Worm (Caenorhabditis elegans) whole organism, late embryonic: ENCODE data around the gene mrpl-10.

Experiments
- K02D7.2 ChIP-seq: sonication (generic microtip); optimal IDR thresholded peaks from 2 replicates; lab custom pipeline; 2017; ENCODE audit warnings: mild to moderate bottlenecking, missing genetic modification characterization, missing compliant biosample characterization
- Y22D7AL.16 ChIP-seq: sonication (generic microtip); optimal IDR thresholded peaks from 2 replicates; lab custom pipeline; 2016; ENCODE audit warnings: missing genetic modification characterization, missing compliant biosample characterization
- ahr-1 ChIP-seq: sonication (generic microtip); optimal IDR thresholded peaks from 2 replicates; lab custom pipeline; 2016; ENCODE audit warnings: missing genetic modification characterization, missing compliant biosample characterization
- ceh-18 ChIP-seq: sonication (generic microtip); optimal IDR thresholded peaks from 2 replicates; lab custom pipeline; 2016; ENCODE audit warnings: missing genetic modification characterization, missing compliant biosample characterization
- ceh-2 ChIP-seq: sonication (generic microtip); optimal IDR thresholded peaks from 2 replicates; lab custom pipeline; 2016; ENCODE audit warnings: missing genotype, missing genetic modification characterization, missing compliant biosample characterization
- ceh-30 ChIP-seq: fragments of 150-350 bp; optimal IDR thresholded peaks from 2 replicates; lab custom pipeline; 2014; ENCODE audit warnings: missing biosample characterization, missing genetic modification characterization
- ceh-34 ChIP-seq: sonication (generic microtip); optimal IDR thresholded peaks from 2 replicates; lab custom pipeline; 2016; ENCODE audit warnings: mild to moderate bottlenecking, missing genetic modification characterization, missing compliant biosample characterization
- ceh-6 ChIP-seq: fragments of 200-800 bp; sonication (Bioruptor generic); optimal IDR thresholded peaks from 2 replicates; lab custom pipeline; 2018; ENCODE audit warnings: mild to moderate bottlenecking, missing genetic modification characterization, missing compliant biosample characterization
- che-1 ChIP-seq: sonication (generic microtip); optimal IDR thresholded peaks from 2 replicates; lab custom pipeline; 2016; ENCODE audit warnings: mild to moderate bottlenecking, missing genetic modification characterization, missing compliant biosample characterization
- dve-1 ChIP-seq: sonication (generic microtip); optimal IDR thresholded peaks from 2 replicates; lab custom pipeline; 2017; ENCODE audit warnings: antibody characterized with exemption, mild to moderate bottlenecking, missing genetic modification characterization, missing compliant biosample characterization
- elt-2 ChIP-seq: sonication (generic microtip); optimal IDR thresholded peaks from 2 replicates; lab custom pipeline; 2016; ENCODE audit warnings: missing genetic modification reagents, missing genetic modification characterization, missing compliant biosample characterization
- elt-4 ChIP-seq: sonication (generic microtip); optimal IDR thresholded peaks from 2 replicates; lab custom pipeline; 2016; ENCODE audit warnings: missing genetic modification characterization, missing compliant biosample characterization
- ets-4 ChIP-seq: sonication (generic microtip); optimal IDR thresholded peaks from 2 replicates; lab custom pipeline; 2016; ENCODE audit warnings: missing genetic modification characterization, missing compliant biosample characterization
- eyg-1 ChIP-seq: sonication (generic microtip); optimal IDR thresholded peaks from 2 replicates; lab custom pipeline; 2016; ENCODE audit warnings: missing genotype, missing genetic modification characterization, missing compliant biosample characterization
- gmeb-2 ChIP-seq: sonication (generic microtip); optimal IDR thresholded peaks from 2 replicates; lab custom pipeline; 2016; ENCODE audit warnings: missing genetic modification characterization, inconsistent platforms, missing compliant biosample characterization
- hlh-13 ChIP-seq: fragments of 200-800 bp; sonication (Bioruptor generic); optimal IDR thresholded peaks from 2 replicates; lab custom pipeline; 2018; ENCODE audit warnings: mild to moderate bottlenecking, missing genetic modification characterization, missing compliant biosample characterization
- hlh-15 ChIP-seq: sonication (generic microtip); optimal IDR thresholded peaks from 2 replicates; lab custom pipeline; 2016; ENCODE audit warnings: missing genetic modification characterization, missing compliant biosample characterization
- hlh-6 ChIP-seq: sonication (generic microtip); optimal IDR thresholded peaks from 2 replicates; lab custom pipeline; 2016; ENCODE audit warnings: missing genotype, missing genetic modification characterization, missing compliant biosample characterization
- hlh-8 ChIP-seq: sonication (generic microtip); optimal IDR thresholded peaks from 2 replicates; lab custom pipeline; 2016; ENCODE audit warnings: missing genotype, missing genetic modification characterization, missing compliant biosample characterization
- lim-6 ChIP-seq: sonication (generic microtip); optimal IDR thresholded peaks from 2 replicates; lab custom pipeline; 2016; ENCODE audit warnings: missing genetic modification characterization, missing compliant biosample characterization
- lin-11 ChIP-seq: fragments of 200-800 bp; sonication (Bioruptor generic); optimal IDR thresholded peaks from 2 replicates; lab custom pipeline; 2018; ENCODE audit warnings: mild to moderate bottlenecking, missing genetic modification characterization, missing compliant biosample characterization
- mec-3 ChIP-seq: sonication (generic microtip); optimal IDR thresholded peaks from 2 replicates; lab custom pipeline; 2016; ENCODE audit warnings: borderline replicate concordance, missing genetic modification characterization, missing compliant biosample characterization
- nfya-1 ChIP-seq: sonication (generic microtip); optimal IDR thresholded peaks from 2 replicates; lab custom pipeline; 2017; ENCODE audit warnings: missing genetic modification characterization, mild to moderate bottlenecking, missing compliant biosample characterization, antibody characterized with exemption, moderate library complexity
- nhr-11 ChIP-seq: fragments of 150-350 bp; optimal IDR thresholded peaks from 2 replicates; lab custom pipeline; 2014; ENCODE audit warnings: missing biosample characterization, missing genetic modification characterization
- npax-4 ChIP-seq: sonication (generic microtip); optimal IDR thresholded peaks from 2 replicates; lab custom pipeline; 2016; ENCODE audit warnings: missing genetic modification characterization, missing compliant biosample characterization
- pat-9 ChIP-seq: fragments of 200-800 bp; sonication (Bioruptor generic); optimal IDR thresholded peaks from 2 replicates; lab custom pipeline; 2018; ENCODE audit warnings: mild to moderate bottlenecking, missing genetic modification characterization, moderate library complexity, missing compliant biosample characterization
- pax-1 ChIP-seq: fragments of 150-350 bp; optimal IDR thresholded peaks from 2 replicates; lab custom pipeline; 2014; ENCODE audit warnings: missing biosample characterization, missing genetic modification characterization
- pqm-1 ChIP-seq: sonication (generic microtip); optimal IDR thresholded peaks from 2 replicates; lab custom pipeline; 2016; ENCODE audit warnings: missing genetic modification characterization, missing compliant biosample characterization
- pros-1 ChIP-seq: fragments of 150-350 bp; optimal IDR thresholded peaks from 2 replicates; lab custom pipeline; 2014; ENCODE audit warnings: missing biosample characterization, missing genetic modification reagents, missing genetic modification characterization
- sdc-2 ChIP-seq: sonication (generic microtip); optimal IDR thresholded peaks from 2 replicates; lab custom pipeline; 2016; ENCODE audit warnings: missing genotype, missing genetic modification characterization, missing compliant biosample characterization
- sox-2 ChIP-seq: fragments of 200-800 bp; sonication (Bioruptor generic); IDR thresholded peaks from 2 replicates; pipeline ENCODE4 v1.3.6; 2022; ENCODE audit warnings: missing genetic modification reagents, missing genetic modification characterization, missing compliant biosample characterization
- syd-9 ChIP-seq: sonication (generic microtip); optimal IDR thresholded peaks from 2 replicates; lab custom pipeline; 2016; ENCODE audit warnings: mild to moderate bottlenecking, missing genetic modification characterization, moderate library complexity, missing compliant biosample characterization
- tbx-2 ChIP-seq: sonication (generic microtip); optimal IDR thresholded peaks from 2 replicates; lab custom pipeline; 2016; ENCODE audit warnings: missing genetic modification characterization, missing compliant biosample characterization
- unc-86 ChIP-seq: sonication (generic microtip); optimal IDR thresholded peaks from 2 replicates; lab custom pipeline; 2016; ENCODE audit warnings: missing genetic modification characterization, missing compliant biosample characterization
- zip-5 ChIP-seq: sonication (generic microtip); optimal IDR thresholded peaks from 2 replicates; lab custom pipeline; 2016; ENCODE audit warnings: missing genetic modification characterization, missing compliant biosample characterization
- ztf-16 ChIP-seq: sonication (generic microtip); optimal IDR thresholded peaks from 2 replicates; lab custom pipeline; 2017; ENCODE audit warnings: missing genetic modification characterization, missing compliant biosample characterization

Gene mrpl-10

DNA sequence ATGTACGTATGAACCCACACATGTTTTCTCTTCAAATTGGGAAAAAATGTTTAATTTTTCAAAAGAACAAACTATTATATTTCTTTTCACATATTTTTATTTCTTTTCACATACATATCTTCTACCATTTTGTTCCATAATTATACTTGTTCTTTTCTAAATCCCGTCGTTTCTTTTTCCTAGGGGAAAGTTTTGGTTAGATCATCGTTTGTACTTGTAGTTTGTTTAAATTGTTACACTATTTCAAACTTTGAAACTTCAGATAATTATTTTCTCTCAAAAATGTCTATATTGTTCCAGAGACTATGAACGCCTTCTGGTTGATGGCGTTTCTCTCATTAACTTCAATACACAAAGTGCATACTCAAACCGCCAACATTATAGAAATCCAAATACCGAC, 22.3 kb downstream of the mrpl-10 start, which contains the start of gene F35C11.7:
Gene F35C11.7 (plus strand): TSS at position 301 of the 400 bp plus-strand sequence.
- TF ChIP-seq sox-2 (GFP tag; lab: Robert Waterston, UW) (no peak), tbx-2 (no peak), ceh-30 (no peak), sdc-2 (tag; lab: Kevin White, UChicago) (no peak), pqm-1 (tag; lab: Kevin White, UChicago) (no peak), pat-9 (no peak), Y22D7AL.16 (tag; lab: Kevin White, UChicago) (no peak), dve-1 (tag; lab: Kevin White, UChicago) (no peak), che-1 (tag; lab: Kevin White, UChicago) (no peak), ceh-34 (tag; lab: Kevin White, UChicago) (no peak), nhr-11 (no peak), syd-9 (tag; lab: Kevin White, UChicago) (no peak)

DNA sequence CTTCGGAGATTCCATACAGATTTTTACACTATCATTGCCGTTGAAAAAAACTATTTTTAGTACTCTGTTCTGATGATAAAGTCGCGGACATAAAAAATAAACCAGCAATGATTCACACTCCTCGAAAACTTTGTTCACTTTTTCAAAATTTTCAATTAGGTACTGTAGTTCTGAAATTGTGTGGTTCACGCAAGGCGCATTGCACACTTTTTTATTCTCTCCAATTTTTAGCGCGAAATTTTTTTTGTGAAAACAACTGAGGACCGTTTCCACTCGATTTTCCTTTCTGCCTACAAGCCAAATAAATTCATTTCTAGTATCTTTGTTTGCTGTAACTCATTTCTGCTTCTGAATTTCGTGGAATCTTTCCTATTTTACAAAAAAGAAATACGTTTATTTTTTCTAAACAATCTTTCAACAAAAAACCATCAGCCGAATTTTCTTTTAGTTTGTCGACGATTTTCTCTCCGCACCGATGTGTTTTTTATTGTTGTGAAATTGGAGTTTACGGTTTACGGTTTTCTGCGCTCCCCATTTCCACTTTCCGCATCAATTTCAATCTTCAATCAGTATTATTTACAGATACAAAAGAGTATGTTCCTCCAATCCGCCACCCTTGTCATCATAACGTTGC, 25.0 kb downstream of the mrpl-10 start, which contains the start of gene F35C11.5:
Gene F35C11.5 (plus strand): TSS at position 584 of the 634 bp plus-strand sequence.
- no peak for TF ChIP-seq dve-1 (tag; lab: Kevin White, UChicago)
- no peak for TF ChIP-seq K02D7.2 (tag; lab: Kevin White, UChicago)
- TF ChIP-seq ceh-18 (tag; lab: Kevin White, UChicago), result no peak
- no peak for TF ChIP-seq syd-9 (tag; lab: Kevin White, UChicago)
- TF ChIP-seq elt-4 (tag; lab: Kevin White, UChicago), result no peak
- no peak for TF ChIP-seq hlh-6
- no peak for TF ChIP-seq zip-5
- no peak for TF ChIP-seq pax-1 (tag; lab: Kevin White, UChicago)
- TF ChIP-seq pros-1 (tag; lab: Kevin White, UChicago), result no peak
- no peak for TF ChIP-seq lin-11 (tag; lab: Kevin White, UChicago)
- no peak for TF ChIP-seq lim-6 (tag; lab: Kevin White, UChicago)
- no peak for TF ChIP-seq nfya-1
- TF ChIP-seq ahr-1 (tag; lab: Kevin White, UChicago), result no peak
- TF ChIP-seq sox-2 (GFP tag; lab: Robert Waterston, UW), result no peak
- TF ChIP-seq hlh-13 (GFP tag; lab: Kevin White, UChicago), result no peak
- no peak for TF ChIP-seq eyg-1 (tag; lab: Kevin White, UChicago)

DNA sequence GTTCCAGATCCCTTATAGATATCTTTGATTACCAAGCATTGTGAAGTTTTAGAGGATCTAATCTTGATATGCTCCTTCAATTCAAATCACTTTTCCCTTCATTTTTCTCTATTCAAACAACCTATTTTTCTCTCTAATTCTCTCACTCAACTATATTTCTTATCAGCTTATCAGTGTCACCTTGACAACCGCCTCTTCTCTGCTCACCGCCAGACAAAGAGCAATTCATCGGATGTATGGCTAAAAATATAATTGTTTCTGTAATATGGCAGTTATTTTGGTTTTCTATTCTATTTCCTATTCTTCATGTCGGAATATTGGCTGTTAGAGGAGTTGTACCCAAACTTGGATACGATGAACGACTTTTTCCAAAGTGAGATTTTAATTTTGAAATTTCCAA, 28.6 kb downstream of the mrpl-10 start:
- TF ChIP-seq elt-2 (tag; lab: Kevin White, UChicago) (peak; percentile 55), hlh-8 (tag; lab: Kevin White, UChicago) (no peak)

DNA sequence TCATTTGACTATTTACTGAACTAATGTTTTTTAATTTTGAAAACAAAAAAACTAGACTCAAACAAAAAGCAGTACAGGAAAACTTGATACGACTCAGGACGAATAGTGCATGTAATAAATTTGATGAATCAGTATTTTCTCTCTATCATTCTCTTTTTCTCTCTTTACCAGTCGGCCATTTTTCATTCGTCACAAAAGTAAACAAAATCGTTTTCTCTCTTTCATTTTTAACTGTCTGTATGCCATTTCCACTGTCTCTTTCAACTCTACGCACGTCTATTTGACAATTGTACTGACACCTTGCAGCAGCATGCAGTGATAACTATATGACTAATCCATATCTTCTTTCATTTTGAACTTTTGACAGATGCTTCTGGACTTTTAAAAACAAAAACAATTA, 29.6 kb downstream of the mrpl-10 start, which contains the start of the genes F35C11.2 and F35C11.4:
Gene F35C11.2 (minus strand): TSS at position 90 of the 400 bp plus-strand sequence.
Gene F35C11.4 (plus strand): TSS at position 260 of the 400 bp plus-strand sequence.
- TF ChIP-seq ceh-30, result no peak
- no peak for TF ChIP-seq sdc-2 (tag; lab: Kevin White, UChicago)
- TF ChIP-seq ceh-34 (tag; lab: Kevin White, UChicago), result no peak
- no peak for TF ChIP-seq pros-1 (tag; lab: Kevin White, UChicago)
- no peak for TF ChIP-seq ceh-2 (tag; lab: Kevin White, UChicago)
- TF ChIP-seq, all 69 proteins: peak for 0

DNA sequence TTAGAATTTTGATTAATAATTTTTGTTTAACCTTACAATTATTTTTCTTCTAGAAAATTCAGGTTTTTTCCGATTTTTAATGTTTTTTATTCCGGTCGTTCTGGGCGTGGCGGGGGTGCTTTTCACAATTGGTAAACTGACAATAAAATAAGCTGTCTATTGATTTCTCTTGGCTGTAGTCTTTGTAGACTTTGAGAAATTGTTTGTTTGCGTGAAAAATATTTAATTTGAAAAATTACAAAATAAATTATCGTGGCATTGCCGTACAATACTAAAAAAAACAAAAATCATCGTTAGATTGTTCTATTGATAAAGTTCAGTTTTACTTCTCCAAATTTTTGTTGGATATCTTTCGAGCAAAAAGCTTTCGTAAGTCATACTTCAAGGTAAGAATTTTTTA, 31.8 kb downstream of the mrpl-10 start, which contains the start of gene F35C11.3:
Gene F35C11.3 (plus strand): TSS at position 301 of the 400 bp plus-strand sequence.
- no peak for TF ChIP-seq npax-4
- no peak for TF ChIP-seq ztf-16
- TF ChIP-seq lin-11 (tag; lab: Kevin White, UChicago), result no peak
- TF ChIP-seq ets-4, result no peak
- no peak for TF ChIP-seq syd-9 (tag; lab: Kevin White, UChicago)
- TF ChIP-seq gmeb-2 (tag; lab: Kevin White, UChicago), result no peak
- TF ChIP-seq mec-3, result no peak
- no peak for TF ChIP-seq K02D7.2 (tag; lab: Kevin White, UChicago)
- no peak for TF ChIP-seq unc-86
- TF ChIP-seq pqm-1 (tag; lab: Kevin White, UChicago), result no peak
- TF ChIP-seq ceh-34 (tag; lab: Kevin White, UChicago), result no peak
- no peak for TF ChIP-seq ceh-6 (GFP tag; lab: Kevin White, UChicago)
- TF ChIP-seq hlh-15 (tag; lab: Kevin White, UChicago), result no peak
